Worm (Caenorhabditis elegans) whole organism, L3 larva: ENCODE measurements around the gene fbxa-65.

ENCODE experiments used
- ceh-28 ChIP-seq: fragments of 150-350 bp; optimal IDR thresholded peaks from 2 replicates; lab custom pipeline; 2014; ENCODE audit warnings: missing biosample characterization, missing genetic modification reagents, missing genetic modification characterization
- ceh-9 ChIP-seq: sonication (generic microtip); optimal IDR thresholded peaks from 2 replicates; lab custom pipeline; 2018; ENCODE audit warnings: missing biosample characterization, missing genetic modification characterization
- daf-12 ChIP-seq: fragments of 150-350 bp; optimal IDR thresholded peaks from 2 replicates; lab custom pipeline; 2014; ENCODE audit warnings: missing biosample characterization, missing genetic modification reagents, missing genetic modification characterization
- elt-1 ChIP-seq: fragments of 150-350 bp; optimal IDR thresholded peaks from 2 replicates; lab custom pipeline; 2014; ENCODE audit warnings: missing biosample characterization, missing genetic modification characterization
- elt-3 ChIP-seq, 3 experiments: fragments of 150-350 bp in 1 of 3; sonication (generic microtip) in 2 of 3; optimal IDR thresholded peaks; 2 replicates in 2 of 3; 4 replicates in 1 of 3; lab custom pipeline; 2014 to 2017; ENCODE audit warnings: missing biosample characterization in 3 of 3, missing genetic modification characterization in 3 of 3
- lin-39 ChIP-seq: fragments of 150-350 bp; optimal IDR thresholded peaks from 2 replicates; lab custom pipeline; 2018; ENCODE audit warnings: missing biosample characterization, missing genetic modification reagents, missing genetic modification characterization
- nhr-12 ChIP-seq: fragments of 150-350 bp; optimal IDR thresholded peaks from 2 replicates; lab custom pipeline; 2014; ENCODE audit warnings: missing biosample characterization, missing genetic modification characterization
- nhr-237 ChIP-seq: fragments of 150-350 bp; optimal IDR thresholded peaks from 2 replicates; lab custom pipeline; 2014; ENCODE audit warnings: missing biosample characterization, missing genetic modification characterization
- nhr-25 ChIP-seq: sonication (generic microtip); optimal IDR thresholded peaks from 2 replicates; lab custom pipeline; 2017; ENCODE audit warnings: missing biosample characterization, missing genetic modification characterization
- pha-4 ChIP-seq: fragments of 150-350 bp; optimal IDR thresholded peaks from 2 replicates; lab custom pipeline; 2014; ENCODE audit warnings: missing biosample characterization, missing genetic modification reagents, missing genetic modification characterization
- ztf-11 ChIP-seq: fragments of 150-350 bp; optimal IDR thresholded peaks from 2 replicates; lab custom pipeline; 2014; ENCODE audit warnings: missing biosample characterization, missing genetic modification characterization

DNA sequence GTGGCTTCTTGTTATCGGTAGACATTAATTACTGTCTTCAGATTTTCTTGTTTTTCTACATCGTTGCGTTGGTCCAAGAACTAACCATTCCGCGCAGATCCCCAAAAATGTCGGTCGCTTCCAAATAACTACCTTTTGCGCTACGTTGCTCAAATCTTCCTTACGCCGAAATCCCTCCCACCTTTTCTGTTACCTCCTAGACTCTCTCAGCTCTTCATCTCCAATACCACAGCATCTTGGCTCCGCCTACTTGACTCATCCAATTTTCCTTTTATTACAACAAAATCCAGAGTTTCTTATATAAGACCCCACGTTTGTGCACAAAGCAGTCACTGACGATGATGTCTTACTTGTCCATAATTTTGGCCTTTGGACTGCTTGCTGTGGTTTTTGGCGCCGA, 6.6 kb upstream of the fbxa-65 start, which contains the start of gene C17B7.12:
- TF ChIP-seq ceh-9 (tag; lab: Kevin White, UChicago) (no peak), ztf-11 (tag; lab: Kevin White, UChicago) (no peak), nhr-237 (no peak), pha-4 (tag; lab: Kevin White, UChicago) (no peak), nhr-25 (no peak), nhr-12 (tag; lab: Kevin White, UChicago) (no peak), lin-39 (tag; lab: Kevin White, UChicago) (no peak), elt-1 (no peak), elt-3 (tag; optimal IDR thresholded peaks at IDR 0.05; lab: Kevin White, UChicago) (no peak), ceh-28 (tag; lab: Kevin White, UChicago) (no peak), daf-12 (no peak)
